Fruit fly (Drosophila melanogaster): ENCODE data around the gene Rhau.

The Rhau gene

DNA sequence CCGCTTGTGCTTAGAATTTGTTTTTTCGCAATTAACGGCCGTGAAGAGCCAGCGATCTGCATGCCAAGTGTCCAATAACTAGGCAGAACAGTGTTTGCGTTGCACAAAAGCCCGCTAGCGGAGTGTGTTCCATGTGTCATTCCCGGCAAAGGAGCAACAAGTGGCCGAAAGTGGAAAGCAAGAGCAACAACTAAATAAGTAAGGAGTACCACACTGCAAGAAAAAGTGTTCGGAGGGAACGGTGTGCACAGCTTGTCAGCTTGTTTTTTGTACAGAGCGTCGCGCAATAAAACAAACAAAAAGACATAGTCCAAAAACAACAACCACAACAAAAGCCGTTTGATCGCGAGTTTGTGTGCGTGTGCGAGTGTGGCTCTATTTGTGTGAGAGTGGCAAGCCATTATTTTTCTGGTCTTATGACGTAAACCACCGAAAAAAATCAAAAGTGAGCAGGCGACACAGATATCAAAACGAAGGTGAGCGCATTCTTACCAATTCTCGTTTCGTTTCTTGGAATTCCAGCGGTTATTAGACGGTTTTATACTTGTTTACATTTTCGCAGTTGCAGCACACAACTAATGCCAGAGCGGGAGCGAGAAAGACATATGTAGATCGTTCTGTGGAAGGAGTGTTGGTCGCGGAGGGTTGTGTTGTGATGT, 532 bp upstream of the Rhau start (continued):
- TF ChIP-seq pan (optimal IDR thresholded peaks at IDR 0.05) (no peak), pan (GFP tag; optimal IDR thresholded peaks at IDR 0.05 in 1 of 2, IDR thresholded peaks at IDR 0.05 in 1 of 2) (no peak), HLH3B (GFP tag; IDR thresholded peaks at IDR 0.05) (0 out of 2 replicates have a peak, but pooled peaks have one; percentile 10), CG13123 (GFP tag; optimal IDR thresholded peaks at IDR 0.05) (no peak), Rx (GFP tag; IDR thresholded peaks at IDR 0.05) (no peak), Spps (tag; optimal IDR thresholded peaks at IDR 0.05) (no peak), CG18011 (GFP tag; optimal IDR thresholded peaks at IDR 0.05) (no peak), MBD-R2 (GFP tag; IDR thresholded peaks at IDR 0.05) (no peak), Stat92E (GFP tag; optimal IDR thresholded peaks at IDR 0.05) (peak in 1 of 3 experiments; percentile 88), CG31224 (GFP tag; IDR thresholded peaks at IDR 0.05) (no peak), Hmx (GFP tag; optimal IDR thresholded peaks at IDR 0.05) (no peak), Aef1 (GFP tag; IDR thresholded peaks at IDR 0.05) (no peak), tll (GFP tag; optimal IDR thresholded peaks at IDR 0.05) (no peak), CG34376 (GFP tag; optimal IDR thresholded peaks at IDR 0.05) (peak; percentile 38), E2f2 (GFP tag; IDR thresholded peaks at IDR 0.05) (0 out of 2 replicates have a peak, but pooled peaks have one; percentile 27), CG2202 (tag; optimal IDR thresholded peaks at IDR 0.05) (no peak), row (GFP tag; IDR thresholded peaks at IDR 0.05) (no peak), Kr (GFP tag; optimal IDR thresholded peaks at IDR 0.05) (no peak), gfzf (GFP tag; optimal IDR thresholded peaks at IDR 0.05) (peak; percentile 26), CG1233 (GFP tag; optimal IDR thresholded peaks at IDR 0.05) (no peak), kni (GFP tag; optimal IDR thresholded peaks at IDR 0.05) (peak; percentile 45), CG14014 (GFP tag; IDR thresholded peaks at IDR 0.05) (no peak), CG6765 (GFP tag; optimal IDR thresholded peaks at IDR 0.05) (peak; percentile 16), CG11398 (GFP tag; optimal IDR thresholded peaks at IDR 0.05) (peak; percentile 21), CG17385 (GFP tag; optimal IDR thresholded peaks at IDR 0.05) (no peak), GATAe (GFP tag; conservative IDR thresholded peaks at IDR 0.05) (no peak), CG6689 (GFP tag; IDR thresholded peaks at IDR 0.05) (0 out of 2 replicates have a peak, but pooled peaks have one; percentile 27), run (tag; optimal IDR thresholded peaks at IDR 0.05) (no peak), sim (GFP tag; IDR thresholded peaks at IDR 0.05) (no peak), btn (GFP tag; optimal IDR thresholded peaks at IDR 0.05) (no peak), Dref (GFP tag; IDR thresholded peaks at IDR 0.05) (no peak), chm (GFP tag; IDR thresholded peaks at IDR 0.05) (no peak), CG17912 (GFP tag; optimal IDR thresholded peaks at IDR 0.05) (no peak), odd (GFP tag; optimal IDR thresholded peaks at IDR 0.05) (no peak), CHES-1-like (GFP tag; optimal IDR thresholded peaks at IDR 0.05) (peak; percentile 0), tna (GFP tag; IDR thresholded peaks at IDR 0.05; ENCODE audit: partially characterized antibody) (no peak), trh (GFP tag; optimal IDR thresholded peaks at IDR 0.05) (no peak), CG4424 (GFP tag; optimal IDR thresholded peaks at IDR 0.05) (no peak), CG2120 (GFP tag; optimal IDR thresholded peaks at IDR 0.05) (no peak), ci (GFP tag; IDR thresholded peaks at IDR 0.05) (peak; percentile 63; the same call in 2 of the 3 replicates), twi (tag; optimal IDR thresholded peaks at IDR 0.05) (no peak), Nf-YB (GFP tag; optimal IDR thresholded peaks at IDR 0.05) (no peak), CG15073 (GFP tag; optimal IDR thresholded peaks at IDR 0.05) (no peak), CG10267 (tag; optimal IDR thresholded peaks at IDR 0.05) (no peak), Ssrp (tag; optimal IDR thresholded peaks at IDR 0.05) (no peak), da (GFP tag; optimal IDR thresholded peaks at IDR 0.05) (no peak), tup (GFP tag; optimal IDR thresholded peaks at IDR 0.05) (no peak), CG12299 (tag; optimal IDR thresholded peaks at IDR 0.05) (no peak), CG17186 (GFP tag; optimal IDR thresholded peaks at IDR 0.05) (no peak), rib (GFP tag; IDR thresholded peaks at IDR 0.05) (no peak)

Data from whole organism, embryonic.